Fruit fly (Drosophila melanogaster) whole organism, embryonic: Measurements from ENCODE around the gene Ser12.

Experiments
- ATbp ChIP-seq: fragments of 200-800 bp; sonication (Bioruptor generic); optimal IDR thresholded peaks from 2 replicates; lab custom pipeline; 2017; ENCODE audit warnings: missing biosample characterization, mild to moderate bottlenecking, missing genetic modification characterization, missing genetic modification reagents
- CG10267 ChIP-seq: fragments of 200-800 bp; sonication (Bioruptor generic); optimal IDR thresholded peaks from 2 replicates; lab custom pipeline; 2018; ENCODE audit warnings: missing biosample characterization, mild to moderate bottlenecking, missing genetic modification characterization, moderate library complexity
- CG10654 ChIP-seq: fragments of 200-800 bp; sonication (Bioruptor generic); optimal IDR thresholded peaks from 2 replicates; lab custom pipeline; 2016; ENCODE audit warnings: missing biosample characterization, missing genetic modification characterization
- CG11398 ChIP-seq: fragments of 200-800 bp; sonication (Bioruptor generic); optimal IDR thresholded peaks from 2 replicates; lab custom pipeline; 2016; ENCODE audit warnings: missing biosample characterization, missing genetic modification characterization
- CG12155 ChIP-seq: fragments of 200-800 bp; sonication (Bioruptor generic); optimal IDR thresholded peaks from 3 replicates; lab custom pipeline; 2016; ENCODE audit warnings: missing biosample characterization, missing genetic modification characterization
- CG13424 ChIP-seq: fragments of 200-800 bp; sonication (Bioruptor generic); optimal IDR thresholded peaks from 2 replicates; lab custom pipeline; 2019; ENCODE audit warnings: missing biosample characterization, mild to moderate bottlenecking, missing genetic modification characterization, moderate library complexity
- CG1647 ChIP-seq: fragments of 200-800 bp; sonication (Bioruptor generic); optimal IDR thresholded peaks from 3 replicates; lab custom pipeline; 2016; ENCODE audit warnings: missing biosample characterization, missing genetic modification characterization
- CG17829 ChIP-seq: fragments of 200-800 bp; optimal IDR thresholded peaks from 2 replicates; lab custom pipeline; 2019; ENCODE audit warnings: missing biosample characterization, mild to moderate bottlenecking, missing genetic modification characterization, moderate library complexity
- CG2875 ChIP-seq: fragments of 200-800 bp; sonication (Bioruptor generic); optimal IDR thresholded peaks from 2 replicates; lab custom pipeline; 2017; ENCODE audit warnings: missing biosample characterization, mild to moderate bottlenecking, missing genetic modification characterization, missing genetic modification reagents
- CG32772 ChIP-seq: fragments of 200-800 bp; sonication (Bioruptor generic); IDR thresholded peaks from 2 replicates; pipeline ENCODE4 v1.3.6; 2022; ENCODE audit warnings: missing biosample characterization, missing genetic modification characterization
- CG3995 ChIP-seq: fragments of 200-800 bp; sonication (Bioruptor generic); optimal IDR thresholded peaks from 3 replicates; lab custom pipeline; 2016; ENCODE audit warnings: missing biosample characterization, missing genetic modification characterization
- CG4328 ChIP-seq: fragments of 200-800 bp; sonication (Bioruptor generic); optimal IDR thresholded peaks from 3 replicates; lab custom pipeline; 2017; ENCODE audit warnings: missing biosample characterization, missing genetic modification reagents, missing genetic modification characterization
- CG4707 ChIP-seq: fragments of 200-800 bp; sonication (Bioruptor generic); optimal IDR thresholded peaks from 2 replicates; lab custom pipeline; 2018; ENCODE audit warnings: missing biosample characterization, mild to moderate bottlenecking, missing genetic modification characterization, moderate library complexity
- CG6854 ChIP-seq: fragments of 200-800 bp; sonication (Bioruptor generic); optimal IDR thresholded peaks from 3 replicates; lab custom pipeline; 2017; ENCODE audit warnings: missing biosample characterization, mild to moderate bottlenecking, missing genetic modification characterization
- CG8944 ChIP-seq: fragments of 200-800 bp; sonication (Bioruptor generic); optimal IDR thresholded peaks from 3 replicates; lab custom pipeline; 2016; ENCODE audit warnings: missing biosample characterization, missing genetic modification characterization
- CG9215 ChIP-seq: fragments of 200-800 bp; sonication (Bioruptor generic); IDR thresholded peaks from 2 replicates; pipeline ENCODE4 v1.3.6; 2022; ENCODE audit warnings: missing biosample characterization, missing genetic modification characterization
- CrebB ChIP-seq: fragments of 200-800 bp; sonication (Bioruptor generic); optimal IDR thresholded peaks from 3 replicates; lab custom pipeline; 2018; ENCODE audit warnings: missing biosample characterization, mild to moderate bottlenecking, missing genetic modification characterization
- Dp ChIP-seq: fragments of 200-800 bp; sonication (Bioruptor generic); optimal IDR thresholded peaks from 2 replicates; lab custom pipeline; 2018; ENCODE audit warnings: missing biosample characterization, mild to moderate bottlenecking, missing genetic modification characterization, moderate library complexity
- Dref ChIP-seq: fragments of 200-800 bp; sonication (Bioruptor generic); IDR thresholded peaks from 2 replicates; pipeline ENCODE4 v1.3.6; 2022; ENCODE audit warnings: missing biosample characterization, missing genetic modification characterization
- ERR ChIP-seq: fragments of 200-800 bp; sonication (Bioruptor generic); optimal IDR thresholded peaks from 2 replicates; lab custom pipeline; 2016; ENCODE audit warnings: missing biosample characterization, missing genetic modification characterization
- Gsc ChIP-seq: fragments of 200-800 bp; sonication (Bioruptor generic); IDR thresholded peaks from 2 replicates; pipeline ENCODE4 v1.3.6; 2022; ENCODE audit warnings: missing biosample characterization, missing genetic modification characterization
- Gug ChIP-seq: fragments of 200-800 bp; sonication (Bioruptor generic); IDR thresholded peaks from 4 replicates; pipeline ENCODE4 v1.3.6; 2022; ENCODE audit warnings: missing biosample characterization, missing genetic modification characterization
- H15 ChIP-seq: fragments of 200-800 bp; sonication (Bioruptor generic); IDR thresholded peaks from 3 replicates; pipeline ENCODE4 v1.3.6; 2022; ENCODE audit warnings: missing biosample characterization, missing genetic modification characterization
- Hmr ChIP-seq: fragments of 200-800 bp; sonication (Bioruptor generic); optimal IDR thresholded peaks from 3 replicates; lab custom pipeline; 2017; ENCODE audit warnings: mild to moderate bottlenecking, missing biosample characterization, missing genetic modification reagents, missing genetic modification characterization
- Hr39 ChIP-seq: fragments of >200 bp; optimal IDR thresholded peaks from 2 replicates; lab custom pipeline; 2017
- Hr51 ChIP-seq, 2 experiments: fragments of 200-800 bp; sonication (Bioruptor generic); optimal IDR thresholded peaks; 2 replicates in 1 of 2; 3 replicates in 1 of 2; lab custom pipeline; 2016 to 2018; ENCODE audit warnings: missing biosample characterization in 2 of 2, missing genetic modification characterization in 2 of 2, mild to moderate bottlenecking in 1 of 2, moderate library complexity in 1 of 2
- Jarid2 ChIP-seq: fragments of 200-800 bp; sonication (Bioruptor generic); optimal IDR thresholded peaks from 3 replicates; lab custom pipeline; 2017; ENCODE audit warnings: mild to moderate bottlenecking, missing biosample characterization, missing genetic modification reagents, missing genetic modification characterization
- MBD-R2 ChIP-seq: fragments of 200-800 bp; sonication (Bioruptor generic); IDR thresholded peaks from 2 replicates; pipeline ENCODE4 v1.3.6; 2022; ENCODE audit warnings: missing biosample characterization, missing genetic modification characterization
- MESR4 ChIP-seq: fragments of 200-800 bp; sonication (Bioruptor generic); optimal IDR thresholded peaks from 2 replicates; lab custom pipeline; 2018; ENCODE audit warnings: missing biosample characterization, mild to moderate bottlenecking, missing genetic modification characterization, moderate library complexity
- Mrtf ChIP-seq: fragments of 200-800 bp; sonication (Bioruptor generic); IDR thresholded peaks from 3 replicates; pipeline ENCODE4 v1.3.6; 2022; ENCODE audit warnings: missing biosample characterization, missing genetic modification characterization
- Pdp1 ChIP-seq, 2 experiments: fragments of 200-800 bp; sonication (Bioruptor generic); optimal IDR thresholded peaks; 3 replicates each; lab custom pipeline; 2016; ENCODE audit warnings: missing biosample characterization in 2 of 2, missing genetic modification characterization in 2 of 2, mild to moderate bottlenecking in 1 of 2, moderate library complexity in 1 of 2
- Ssrp ChIP-seq: fragments of 200-800 bp; sonication (Bioruptor generic); optimal IDR thresholded peaks from 2 replicates; lab custom pipeline; 2018; ENCODE audit warnings: missing biosample characterization, mild to moderate bottlenecking, missing genetic modification characterization, moderate library complexity
- abd-A ChIP-seq: fragments of 200-800 bp; sonication (Bioruptor generic); optimal IDR thresholded peaks from 3 replicates; lab custom pipeline; 2019; ENCODE audit warnings: missing biosample characterization, mild to moderate bottlenecking, missing genetic modification characterization, moderate library complexity
- bsh ChIP-seq, 2 experiments: fragments of 200-800 bp; sonication (Bioruptor generic); optimal IDR thresholded peaks; 2 replicates each; lab custom pipeline; 2017 to 2018; ENCODE audit warnings: mild to moderate bottlenecking in 2 of 2, missing biosample characterization in 2 of 2, missing genetic modification characterization in 2 of 2, moderate library complexity in 1 of 2
- dmrt99B ChIP-seq: fragments of 200-800 bp; sonication (Bioruptor generic); optimal IDR thresholded peaks from 2 replicates; lab custom pipeline; 2018; ENCODE audit warnings: missing biosample characterization, mild to moderate bottlenecking, missing genetic modification characterization, moderate library complexity
- dpn ChIP-seq, 2 experiments: fragments of 200-800 bp; sonication (Bioruptor generic); optimal IDR thresholded peaks; 3 replicates each; lab custom pipeline; 2016; ENCODE audit warnings: missing biosample characterization in 2 of 2, missing genetic modification characterization in 2 of 2
- ftz-f1 ChIP-seq: fragments of 200-800 bp; sonication (Bioruptor generic); optimal IDR thresholded peaks from 2 replicates; lab custom pipeline; 2016; ENCODE audit warnings: missing biosample characterization, missing genetic modification characterization
- gem ChIP-seq: fragments of 200-800 bp; sonication (Bioruptor generic); optimal IDR thresholded peaks from 2 replicates; lab custom pipeline; 2019; ENCODE audit warnings: missing biosample characterization, mild to moderate bottlenecking, missing genetic modification characterization, moderate library complexity
- lola ChIP-seq, 3 experiments: fragments of >200 bp in 2 of 3; fragments of 200-800 bp in 1 of 3; sonication (Bioruptor generic) in 1 of 3; optimal IDR thresholded peaks; 2 replicates each; lab custom pipeline; 2017 to 2019; ENCODE audit warnings: missing biosample characterization in 3 of 3, missing genetic modification characterization in 3 of 3, mild to moderate bottlenecking in 1 of 3, moderate library complexity in 1 of 3
- nau ChIP-seq: fragments of 200-800 bp; sonication (Bioruptor generic); optimal IDR thresholded peaks from 3 replicates; lab custom pipeline; 2017; ENCODE audit warnings: missing biosample characterization, mild to moderate bottlenecking, missing genetic modification characterization, missing genetic modification reagents
- pb ChIP-seq: fragments of 200-800 bp; sonication (Bioruptor generic); optimal IDR thresholded peaks from 3 replicates; lab custom pipeline; 2016; ENCODE audit warnings: missing biosample characterization, missing genetic modification characterization
- pho ChIP-seq: fragments of 200-800 bp; sonication (Bioruptor generic); optimal IDR thresholded peaks from 2 replicates; lab custom pipeline; 2016; ENCODE audit warnings: missing biosample characterization, missing genetic modification characterization
- pros ChIP-seq: fragments of 200-800 bp; sonication (Bioruptor generic); optimal IDR thresholded peaks from 3 replicates; lab custom pipeline; 2019; ENCODE audit warnings: missing biosample characterization, mild to moderate bottlenecking, missing genetic modification characterization, moderate library complexity
- rib ChIP-seq: fragments of 200-800 bp; sonication (Bioruptor generic); IDR thresholded peaks from 2 replicates; pipeline ENCODE4 v1.3.6; 2022; ENCODE audit warnings: missing biosample characterization, missing genetic modification characterization
- sens ChIP-seq: fragments of 200-800 bp; sonication (Bioruptor generic); peaks from one replicate; lab custom pipeline; 2016; ENCODE audit warnings: missing biosample characterization, missing genetic modification characterization
- sqz ChIP-seq: fragments of 200-800 bp; sonication (Bioruptor generic); optimal IDR thresholded peaks from 3 replicates; lab custom pipeline; 2018; ENCODE audit warnings: missing biosample characterization, mild to moderate bottlenecking, missing genetic modification characterization
- trem ChIP-seq: fragments of 200-800 bp; optimal IDR thresholded peaks from 3 replicates; lab custom pipeline; 2019; ENCODE audit warnings: missing biosample characterization, mild to moderate bottlenecking, missing genetic modification characterization, moderate library complexity
- trh ChIP-seq: fragments of 200-800 bp; sonication (Bioruptor generic); optimal IDR thresholded peaks from 2 replicates; lab custom pipeline; 2016; ENCODE audit warnings: missing biosample characterization, missing genetic modification characterization
- wor ChIP-seq: fragments of 200-800 bp; sonication (Bioruptor generic); IDR thresholded peaks from 2 replicates; pipeline ENCODE4 v1.3.6; 2022; ENCODE audit warnings: missing biosample characterization, missing genetic modification characterization

Gene Ser12

dm6 chr2L:2221649-2222150 lies 29.4 kb downstream of the Ser12 start (continued):
- peak; percentile 96 for TF ChIP-seq ATbp (GFP tag; lab: Kevin White, UChicago)
- no peak for TF ChIP-seq pros (GFP tag; lab: Kevin White, UChicago)
- TF ChIP-seq CG11398 (GFP tag; lab: Kevin White, UChicago), result peak; percentile 90
- peak; percentile 95 to 97 for TF ChIP-seq dpn (GFP tag; optimal IDR thresholded peaks at IDR 0.05; lab: Kevin White, UChicago)
- TF ChIP-seq CG10654, result peak; percentile 91
- TF ChIP-seq rib (GFP tag; lab: Robert Waterston, UW), result peak; percentile 99
- TF ChIP-seq CG4328, result peak; percentile 79
- peak; percentile 87 for TF ChIP-seq ERR
- TF ChIP-seq dmrt99B, result peak; percentile 96
- peak; percentile 97 for TF ChIP-seq CG13424 (tag; lab: Kevin White, UChicago)
- peak; percentile 94 for TF ChIP-seq CG2875 (GFP tag; lab: Kevin White, UChicago)
- TF ChIP-seq trh, result peak; percentile 94
- TF ChIP-seq CG12155 (GFP tag; lab: Kevin White, UChicago), result peak; percentile 93
- peak; percentile 99 for TF ChIP-seq sens (GFP tag; lab: Kevin White, UChicago)
- TF ChIP-seq Dref (GFP tag; lab: Robert Waterston, UW), result peak; percentile 48
- TF ChIP-seq pho (GFP tag; lab: Kevin White, UChicago), result peak; percentile 97
- TF ChIP-seq CG10267 (tag; lab: Kevin White, UChicago), result peak; percentile 91
- TF ChIP-seq Ssrp (tag; lab: Kevin White, UChicago), result peak; percentile 91
- peak; percentile 48 for TF ChIP-seq abd-A (tag; lab: Kevin White, UChicago)
- peak; percentile 94 for TF ChIP-seq CG8944 (GFP tag; lab: Kevin White, UChicago)
- peak; percentile 96 for TF ChIP-seq H15 (GFP tag; lab: Robert Waterston, UW)
- peak; percentile 88 for TF ChIP-seq pb (GFP tag; lab: Kevin White, UChicago)
- peak; percentile 81; the same call in 1 of the 2 replicates for TF ChIP-seq Gsc (GFP tag; lab: Robert Waterston, UW)
- TF ChIP-seq Hr51 (GFP tag; optimal IDR thresholded peaks at IDR 0.05; lab: Kevin White, UChicago), result peak; percentile 95 to 96
- TF ChIP-seq CG1647 (GFP tag; lab: Kevin White, UChicago), result peak; percentile 93
- TF ChIP-seq sqz (GFP tag; lab: Kevin White, UChicago), result peak; percentile 78
- peak; percentile 96 for TF ChIP-seq MBD-R2 (GFP tag; lab: Robert Waterston, UW)
- peak; percentile 68 for TF ChIP-seq Jarid2 (GFP tag; lab: Kevin White, UChicago)
- TF ChIP-seq ftz-f1 (GFP tag; lab: Kevin White, UChicago), result peak; percentile 68
- TF ChIP-seq CG3995 (GFP tag; lab: Kevin White, UChicago), result peak; percentile 71
- peak; percentile 94 for TF ChIP-seq CG6854 (GFP tag; lab: Kevin White, UChicago)
- TF ChIP-seq CrebB (tag; lab: Kevin White, UChicago), result peak; percentile 98
- peak; percentile 95 for TF ChIP-seq CG32772 (GFP tag; lab: Robert Waterston, UW)
- TF ChIP-seq gem (tag; lab: Kevin White, UChicago), result peak; percentile 99
- TF ChIP-seq lola (GFP tag; optimal IDR thresholded peaks at IDR 0.05; lab: Kevin White, UChicago), result peak in 1 of 3 experiments; percentile 85
- peak; percentile 84 for TF ChIP-seq CG4707 (GFP tag; lab: Kevin White, UChicago)
- TF ChIP-seq CG9215 (GFP tag; lab: Robert Waterston, UW), result peak; percentile 93
- no peak for TF ChIP-seq Hr39 (lab: Kevin White, UChicago)

dm6 chr2L:2220573-2221332 lies 30.3 kb downstream of the Ser12 start, which contains the start of gene papi:
TSS of gene papi (plus strand) at chr2L:2220748.
- peak; percentile 27 for TF ChIP-seq Dp (GFP tag; lab: Kevin White, UChicago)
- peak; percentile 62 for TF ChIP-seq MESR4 (GFP tag; lab: Kevin White, UChicago)
- TF ChIP-seq Mrtf, result no peak
- TF ChIP-seq bsh (GFP tag; optimal IDR thresholded peaks at IDR 0.05; lab: Kevin White, UChicago), result no peak
- TF ChIP-seq nau (GFP tag; lab: Kevin White, UChicago), result no peak
- TF ChIP-seq trem (tag; lab: Kevin White, UChicago), result peak; percentile 52
- no peak for TF ChIP-seq Hmr
- TF ChIP-seq wor (GFP tag; lab: Robert Waterston, UW), result no peak
- TF ChIP-seq sqz (GFP tag; lab: Kevin White, UChicago), result peak; percentile 66
- no peak for TF ChIP-seq Gug (GFP tag; lab: Robert Waterston, UW)
- TF ChIP-seq CG17829, result peak; percentile 13
- peak in 1 of 2 experiments; percentile 91 for TF ChIP-seq Pdp1 (GFP tag; optimal IDR thresholded peaks at IDR 0.05; lab: Kevin White, UChicago)
